Fruit fly (Drosophila melanogaster): ENCODE data around the gene Sfp24Bb.

The Sfp24Bb gene

DNA sequence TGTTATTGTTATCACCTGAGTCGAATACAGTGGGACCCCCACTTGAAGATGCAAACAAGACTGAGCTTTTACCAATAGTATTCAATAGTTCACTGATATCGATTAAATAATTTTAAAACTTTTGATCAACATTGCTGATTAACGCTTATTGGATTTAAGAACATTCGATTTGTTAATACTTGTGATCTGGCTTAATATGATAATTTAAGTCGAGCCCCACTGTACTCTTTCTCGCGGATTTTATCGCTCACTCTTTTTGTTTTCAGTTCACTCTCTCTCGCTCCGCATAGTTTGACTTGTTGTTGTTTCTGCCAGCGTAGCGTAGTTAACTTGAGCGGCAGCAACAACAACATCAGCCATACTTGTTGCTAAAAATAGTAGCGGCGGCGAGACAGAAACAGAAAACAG, 13.9 kb downstream of the Sfp24Bb start (continued):
- TF ChIP-seq CG3163 (GFP tag; optimal IDR thresholded peaks at IDR 0.05), result peak; percentile 94
- peak; percentile 98 for TF ChIP-seq lbe (GFP tag; optimal IDR thresholded peaks at IDR 0.05)
- TF ChIP-seq CG12942 (GFP tag; optimal IDR thresholded peaks at IDR 0.05), result peak; percentile 96
- TF ChIP-seq CG11696 (GFP tag; IDR thresholded peaks at IDR 0.05), result peak; percentile 91
- peak; percentile 98 for TF ChIP-seq MBD-R2 (GFP tag; IDR thresholded peaks at IDR 0.05)
- peak; percentile 30 for TF ChIP-seq yki (optimal IDR thresholded peaks at IDR 0.05)
- peak; percentile 97 for TF ChIP-seq dmrt11E (tag; optimal IDR thresholded peaks at IDR 0.05)
- peak; percentile 96 for TF ChIP-seq CG11247 (GFP tag; IDR thresholded peaks at IDR 0.05)
- peak; percentile 98 for TF ChIP-seq gce (GFP tag; IDR thresholded peaks at IDR 0.05)
- peak; percentile 88 for TF ChIP-seq Jarid2 (GFP tag; optimal IDR thresholded peaks at IDR 0.05)
- TF ChIP-seq Hr51 (GFP tag; optimal IDR thresholded peaks at IDR 0.05), result peak; percentile 96 to 98
- peak; percentile 97 for TF ChIP-seq CG17328 (GFP tag; IDR thresholded peaks at IDR 0.05)
- peak; percentile 96 for TF ChIP-seq CG16815 (GFP tag; optimal IDR thresholded peaks at IDR 0.05)
- peak; percentile 97 for TF ChIP-seq CG11398 (GFP tag; optimal IDR thresholded peaks at IDR 0.05)
- peak; percentile 97 for TF ChIP-seq Gug (GFP tag; IDR thresholded peaks at IDR 0.05)
- peak; percentile 97 for TF ChIP-seq Atf-2 (GFP tag; optimal IDR thresholded peaks at IDR 0.05)
- TF ChIP-seq gcm (GFP tag; optimal IDR thresholded peaks at IDR 0.05), result peak; percentile 99
- TF ChIP-seq CG12744 (GFP tag; optimal IDR thresholded peaks at IDR 0.05), result peak; percentile 97
- peak; percentile 98 for TF ChIP-seq HLH3B (GFP tag; IDR thresholded peaks at IDR 0.05)
- TF ChIP-seq fd102C (GFP tag; optimal IDR thresholded peaks at IDR 0.05), result peak; percentile 69
- TF ChIP-seq Hsf (GFP tag; optimal IDR thresholded peaks at IDR 0.05), result peak; percentile 98
- peak; percentile 96 for TF ChIP-seq gcm2 (GFP tag; optimal IDR thresholded peaks at IDR 0.05)
- TF ChIP-seq odd (GFP tag; optimal IDR thresholded peaks at IDR 0.05), result peak; percentile 98
- TF ChIP-seq CG13775 (GFP tag; optimal IDR thresholded peaks at IDR 0.05), result peak; percentile 98
- no peak for TF ChIP-seq pita (GFP tag; optimal IDR thresholded peaks at IDR 0.05)
- peak; percentile 97 for TF ChIP-seq CG14441 (GFP tag; IDR thresholded peaks at IDR 0.05)
- peak; percentile 96 for TF ChIP-seq CG3065 (GFP tag; optimal IDR thresholded peaks at IDR 0.05)
- TF ChIP-seq jing (GFP tag; optimal IDR thresholded peaks at IDR 0.05), result peak; percentile 96
- TF ChIP-seq CG4730 (GFP tag; IDR thresholded peaks at IDR 0.05), result peak; percentile 94
- peak; percentile 95 for TF ChIP-seq Hr3 (GFP tag; optimal IDR thresholded peaks at IDR 0.05)
- TF ChIP-seq CG9817 (tag; optimal IDR thresholded peaks at IDR 0.05), result peak; percentile 99
- TF ChIP-seq ac (GFP tag; optimal IDR thresholded peaks at IDR 0.05), result peak; percentile 97
- TF ChIP-seq CG32772 (GFP tag; IDR thresholded peaks at IDR 0.05), result peak; percentile 97
- peak; percentile 98 for TF ChIP-seq Hmr (GFP tag; optimal IDR thresholded peaks at IDR 0.05)
- peak; percentile 98 for TF ChIP-seq tx (GFP tag; optimal IDR thresholded peaks at IDR 0.05)
- TF ChIP-seq her (GFP tag; optimal IDR thresholded peaks at IDR 0.05), result peak; percentile 97
- peak; percentile 95 for TF ChIP-seq nom (GFP tag; optimal IDR thresholded peaks at IDR 0.05)
- peak; percentile 99 for TF ChIP-seq CG11695 (GFP tag; IDR thresholded peaks at IDR 0.05)
- TF ChIP-seq CG7839 (tag; optimal IDR thresholded peaks at IDR 0.05), result peak; percentile 99
- peak; percentile 95 for TF ChIP-seq CG2889 (GFP tag; IDR thresholded peaks at IDR 0.05)
- peak; percentile 98 for TF ChIP-seq Camta (GFP tag; optimal IDR thresholded peaks at IDR 0.05)
- TF ChIP-seq CG3281 (GFP tag; optimal IDR thresholded peaks at IDR 0.05), result peak; percentile 99
- no peak for TF ChIP-seq nerfin-2 (GFP tag; IDR thresholded peaks at IDR 0.05; ENCODE audit: partially characterized antibody)
- peak; percentile 99 for TF ChIP-seq lab (GFP tag; optimal IDR thresholded peaks at IDR 0.05)
- TF ChIP-seq Fer2 (tag; optimal IDR thresholded peaks at IDR 0.05), result peak; percentile 97
- peak; percentile 95 for TF ChIP-seq vfl (GFP tag; optimal IDR thresholded peaks at IDR 0.05)
- peak; percentile 38; the same call in 1 of the 2 replicates for TF ChIP-seq Dref (GFP tag; IDR thresholded peaks at IDR 0.05)
- peak; percentile 35 for TF ChIP-seq CG13287 (GFP tag; IDR thresholded peaks at IDR 0.05; ENCODE audit: partially characterized antibody)
- TF ChIP-seq Hand (GFP tag; optimal IDR thresholded peaks at IDR 0.05), result peak; percentile 98
- TF ChIP-seq sd (tag; optimal IDR thresholded peaks at IDR 0.05), result peak; percentile 95
- TF ChIP-seq CG6765 (GFP tag; optimal IDR thresholded peaks at IDR 0.05), result peak; percentile 97

Measured in whole organism, embryonic.